Fruit fly (Drosophila melanogaster) whole organism, embryonic: ENCODE measurements around the gene lqfR.

Experiments
- Awh ChIP-seq: fragments of 200-800 bp; sonication (Bioruptor generic); IDR thresholded peaks from 2 replicates; pipeline ENCODE4, ENCODE4 v1.3.6; 2022; ENCODE audit warnings: missing biosample characterization, missing genetic modification characterization
- B-H2 ChIP-seq: fragments of 200-800 bp; sonication (Bioruptor generic); optimal IDR thresholded peaks from 2 replicates; lab custom pipeline; 2018; ENCODE audit warnings: missing biosample characterization, mild to moderate bottlenecking, missing genetic modification characterization
- CG10321 ChIP-seq: fragments of 200-800 bp; sonication (Bioruptor generic); IDR thresholded peaks from 2 replicates; pipeline ENCODE4 v1.3.6; 2022; ENCODE audit warnings: missing biosample characterization, missing genetic modification characterization
- CG14050 ChIP-seq: fragments of 200-800 bp; sonication (Bioruptor generic); IDR thresholded peaks from 3 replicates; pipeline ENCODE4 v1.3.6; 2022; ENCODE audit warnings: missing biosample characterization, missing genetic modification characterization
- CG14441 ChIP-seq: fragments of 200-800 bp; sonication (Bioruptor generic); IDR thresholded peaks from 2 replicates; pipeline ENCODE4 v1.3.6; 2022; ENCODE audit warnings: missing biosample characterization, missing genetic modification characterization
- CG15269 ChIP-seq: fragments of 200-800 bp; sonication (Bioruptor generic); optimal IDR thresholded peaks from 2 replicates; lab custom pipeline; 2018; ENCODE audit warnings: missing biosample characterization, mild to moderate bottlenecking, missing genetic modification characterization, moderate library complexity
- CG15514 ChIP-seq: fragments of 200-800 bp; sonication (Bioruptor generic); optimal IDR thresholded peaks from 3 replicates; lab custom pipeline; 2017; ENCODE audit warnings: missing biosample characterization, missing genetic modification characterization, mild to moderate bottlenecking, moderate library complexity, missing genetic modification reagents
- CG17361 ChIP-seq: fragments of 200-800 bp; sonication (Bioruptor generic); IDR thresholded peaks from 3 replicates; pipeline ENCODE4 v1.3.6; 2022; ENCODE audit warnings: missing biosample characterization, missing genetic modification characterization
- CG17385 ChIP-seq: fragments of 200-800 bp; sonication (Bioruptor generic); optimal IDR thresholded peaks from 3 replicates; lab custom pipeline; 2018; ENCODE audit warnings: missing biosample characterization, mild to moderate bottlenecking, missing genetic modification characterization
- CG17612 ChIP-seq: fragments of 200-800 bp; sonication (Bioruptor generic); IDR thresholded peaks from 2 replicates; pipeline ENCODE4 v1.3.6; 2022; ENCODE audit warnings: missing biosample characterization, missing genetic modification characterization
- CG17802 ChIP-seq: fragments of 200-800 bp; sonication (Bioruptor generic); optimal IDR thresholded peaks from 2 replicates; lab custom pipeline; 2018; ENCODE audit warnings: missing biosample characterization, mild to moderate bottlenecking, missing genetic modification characterization, moderate library complexity
- CG17829 ChIP-seq: fragments of 200-800 bp; optimal IDR thresholded peaks from 2 replicates; lab custom pipeline; 2019; ENCODE audit warnings: missing biosample characterization, mild to moderate bottlenecking, missing genetic modification characterization, moderate library complexity
- CG1792 ChIP-seq: fragments of 200-800 bp; sonication (Bioruptor generic); optimal IDR thresholded peaks from 2 replicates; lab custom pipeline; 2016; ENCODE audit warnings: missing biosample characterization, missing genetic modification characterization
- CG18476 ChIP-seq: fragments of 200-800 bp; sonication (Bioruptor generic); optimal IDR thresholded peaks from 2 replicates; lab custom pipeline; 2016; ENCODE audit warnings: missing biosample characterization, mild to moderate bottlenecking, missing genetic modification characterization
- CG30020 ChIP-seq: fragments of 200-800 bp; optimal IDR thresholded peaks from 2 replicates; lab custom pipeline; 2019; ENCODE audit warnings: missing biosample characterization, mild to moderate bottlenecking, missing genetic modification characterization, moderate library complexity
- CG31388 ChIP-seq: fragments of 200-800 bp; sonication (Bioruptor generic); optimal IDR thresholded peaks from 2 replicates; lab custom pipeline; 2016; ENCODE audit warnings: missing biosample characterization, missing genetic modification characterization
- CG3281 ChIP-seq: fragments of 200-800 bp; sonication (Bioruptor generic); optimal IDR thresholded peaks from 3 replicates; lab custom pipeline; 2017; ENCODE audit warnings: missing biosample characterization, mild to moderate bottlenecking, missing genetic modification characterization
- CG4328 ChIP-seq: fragments of 200-800 bp; sonication (Bioruptor generic); optimal IDR thresholded peaks from 3 replicates; lab custom pipeline; 2017; ENCODE audit warnings: missing biosample characterization, missing genetic modification reagents, missing genetic modification characterization
- CG6683 ChIP-seq: fragments of 200-800 bp; sonication (Bioruptor generic); optimal IDR thresholded peaks from 2 replicates; lab custom pipeline; 2017; ENCODE audit warnings: missing biosample characterization, mild to moderate bottlenecking, missing genetic modification characterization, missing genetic modification reagents
- CG7745 ChIP-seq: fragments of 200-800 bp; sonication (Bioruptor generic); optimal IDR thresholded peaks from 2 replicates; lab custom pipeline; 2018; ENCODE audit warnings: missing biosample characterization, mild to moderate bottlenecking, missing genetic modification characterization, moderate library complexity
- CG9609 ChIP-seq: fragments of 200-800 bp; sonication (Bioruptor generic); optimal IDR thresholded peaks from 3 replicates; lab custom pipeline; 2016; ENCODE audit warnings: missing biosample characterization, missing genetic modification characterization
- CTCF ChIP-seq: fragments of 200-800 bp; sonication (Bioruptor generic); optimal IDR thresholded peaks from 2 replicates; lab custom pipeline; 2017; ENCODE audit warnings: missing biosample characterization, mild to moderate bottlenecking, missing genetic modification characterization, moderate library complexity
- Camta ChIP-seq: fragments of 200-800 bp; sonication (Bioruptor generic); optimal IDR thresholded peaks from 2 replicates; lab custom pipeline; 2016; ENCODE audit warnings: missing biosample characterization, missing genetic modification characterization
- Dfd ChIP-seq, 2 experiments: fragments of >200 bp; optimal IDR thresholded peaks; 2 replicates each; lab custom pipeline; 2017; ENCODE audit warnings: missing biosample characterization in 2 of 2, missing genetic modification characterization in 2 of 2
- E2f2 ChIP-seq: fragments of 200-800 bp; sonication (Bioruptor generic); IDR thresholded peaks from 2 replicates; pipeline ENCODE4 v1.3.6; 2022; ENCODE audit warnings: missing biosample characterization, missing genetic modification characterization
- H2.0 ChIP-seq: fragments of 200-800 bp; sonication (Bioruptor generic); IDR thresholded peaks from 2 replicates; pipeline ENCODE4 v1.3.6; 2022; ENCODE audit warnings: missing biosample characterization, missing genetic modification characterization
- Hmx ChIP-seq: fragments of 200-800 bp; sonication (Bioruptor generic); optimal IDR thresholded peaks from 2 replicates; lab custom pipeline; 2016; ENCODE audit warnings: missing biosample characterization, missing genetic modification characterization
- MBD-R2 ChIP-seq: fragments of 200-800 bp; sonication (Bioruptor generic); IDR thresholded peaks from 2 replicates; pipeline ENCODE4 v1.3.6; 2022; ENCODE audit warnings: missing biosample characterization, missing genetic modification characterization
- NFAT ChIP-seq: fragments of 200-800 bp; sonication (Bioruptor generic); IDR thresholded peaks from 2 replicates; pipeline ENCODE4 v1.3.6; 2022; ENCODE audit warnings: missing biosample characterization, missing genetic modification characterization
- Tbp ChIP-seq: fragments of >200 bp; optimal IDR thresholded peaks from 2 replicates; lab custom pipeline; 2018; ENCODE audit warnings: missing biosample characterization, missing genetic modification characterization
- ab ChIP-seq: fragments of 200-800 bp; sonication (Bioruptor generic); optimal IDR thresholded peaks from 2 replicates; lab custom pipeline; 2016; ENCODE audit warnings: missing biosample characterization, missing genetic modification characterization
- da ChIP-seq: fragments of 200-800 bp; sonication (Bioruptor generic); optimal IDR thresholded peaks from 2 replicates; lab custom pipeline; 2016; ENCODE audit warnings: missing biosample characterization, missing genetic modification characterization
- dimm ChIP-seq: fragments of 200-800 bp; sonication (Bioruptor generic); IDR thresholded peaks from 2 replicates; pipeline ENCODE4 v1.3.6; 2022; ENCODE audit warnings: missing biosample characterization, missing genetic modification characterization
- disco-r ChIP-seq: fragments of 200-800 bp; sonication (Bioruptor generic); optimal IDR thresholded peaks from 2 replicates; lab custom pipeline; 2016; ENCODE audit warnings: missing biosample characterization, missing genetic modification characterization
- dmrt99B ChIP-seq: fragments of 200-800 bp; sonication (Bioruptor generic); optimal IDR thresholded peaks from 2 replicates; lab custom pipeline; 2018; ENCODE audit warnings: missing biosample characterization, mild to moderate bottlenecking, missing genetic modification characterization, moderate library complexity
- eve ChIP-seq, 2 experiments: fragments of >200 bp; optimal IDR thresholded peaks; 2 replicates each; lab custom pipeline; 2017; ENCODE audit warnings: missing biosample characterization in 2 of 2, missing genetic modification characterization in 2 of 2
- fd102C ChIP-seq: fragments of 200-800 bp; sonication (Bioruptor generic); optimal IDR thresholded peaks from 2 replicates; lab custom pipeline; 2018; ENCODE audit warnings: missing biosample characterization, mild to moderate bottlenecking, missing genetic modification characterization, moderate library complexity
- gcm ChIP-seq: fragments of 200-800 bp; sonication (Bioruptor generic); optimal IDR thresholded peaks from 2 replicates; lab custom pipeline; 2019; ENCODE audit warnings: missing biosample characterization, mild to moderate bottlenecking, missing genetic modification characterization, moderate library complexity
- ken ChIP-seq: fragments of 200-800 bp; sonication (Bioruptor generic); IDR thresholded peaks from 3 replicates; pipeline ENCODE4 v1.3.6; 2022; ENCODE audit warnings: missing biosample characterization, missing genetic modification characterization
- knrl ChIP-seq: fragments of 200-800 bp; sonication (Bioruptor generic); IDR thresholded peaks from 3 replicates; pipeline ENCODE4 v1.3.6; 2022; ENCODE audit warnings: missing biosample characterization, missing genetic modification characterization; ENCODE audit not compliant: partially characterized antibody
- lola ChIP-seq, 3 experiments: fragments of >200 bp in 2 of 3; fragments of 200-800 bp in 1 of 3; sonication (Bioruptor generic) in 1 of 3; optimal IDR thresholded peaks; 2 replicates each; lab custom pipeline; 2017 to 2019; ENCODE audit warnings: missing biosample characterization in 3 of 3, missing genetic modification characterization in 3 of 3, mild to moderate bottlenecking in 1 of 3, moderate library complexity in 1 of 3
- lov ChIP-seq, 2 experiments: fragments of 200-800 bp in 1 of 2; fragments of >200 bp in 1 of 2; sonication (Bioruptor generic) in 1 of 2; IDR thresholded peaks in 1 of 2; optimal IDR thresholded peaks in 1 of 2; 2 replicates in 1 of 2; 3 replicates in 1 of 2; pipeline versions ENCODE4 v1.3.6 to Lab custom; 2017 to 2022; ENCODE audit warnings: missing biosample characterization in 1 of 2, missing genetic modification characterization in 1 of 2
- salm ChIP-seq: fragments of 200-800 bp; sonication (Bioruptor generic); optimal IDR thresholded peaks from 2 replicates; lab custom pipeline; 2018; ENCODE audit warnings: missing biosample characterization, mild to moderate bottlenecking, missing genetic modification characterization
- sc ChIP-seq, 3 experiments: fragments of >200 bp in 2 of 3; fragments of 200-800 bp in 1 of 3; sonication (Bioruptor generic) in 1 of 3; optimal IDR thresholded peaks; 2 replicates in 2 of 3; 3 replicates in 1 of 3; lab custom pipeline; 2017; ENCODE audit warnings: mild to moderate bottlenecking in 1 of 3, missing biosample characterization in 1 of 3, missing genetic modification characterization in 1 of 3, missing genetic modification reagents in 1 of 3
- sens-2 ChIP-seq: fragments of 200-800 bp; sonication (Bioruptor generic); IDR thresholded peaks from 2 replicates; pipeline ENCODE4 v1.3.6; 2022; ENCODE audit warnings: missing biosample characterization, missing genetic modification characterization
- sim ChIP-seq: fragments of 200-800 bp; sonication (Bioruptor generic); IDR thresholded peaks from 2 replicates; pipeline ENCODE4 v1.3.6; 2022; ENCODE audit warnings: missing biosample characterization, missing genetic modification characterization
- sisA ChIP-seq: fragments of 200-800 bp; sonication (Bioruptor generic); IDR thresholded peaks from 2 replicates; pipeline ENCODE4 v1.3.6; 2022; ENCODE audit warnings: missing biosample characterization, missing genetic modification characterization
- unc-4 ChIP-seq: fragments of 200-800 bp; sonication (Bioruptor generic); IDR thresholded peaks from 2 replicates; pipeline ENCODE4 v1.3.6; 2022; ENCODE audit warnings: missing biosample characterization, missing genetic modification characterization; ENCODE audit not compliant: partially characterized antibody
- wdn ChIP-seq: fragments of 200-800 bp; sonication (Bioruptor generic); IDR thresholded peaks from 2 replicates; pipeline ENCODE4 v1.3.6; 2022; ENCODE audit warnings: missing biosample characterization, missing genetic modification characterization
- wek ChIP-seq: fragments of 200-800 bp; sonication (Bioruptor generic); optimal IDR thresholded peaks from 3 replicates; lab custom pipeline; 2018; ENCODE audit warnings: missing biosample characterization, mild to moderate bottlenecking, missing genetic modification characterization, moderate library complexity

The lqfR gene

DNA sequence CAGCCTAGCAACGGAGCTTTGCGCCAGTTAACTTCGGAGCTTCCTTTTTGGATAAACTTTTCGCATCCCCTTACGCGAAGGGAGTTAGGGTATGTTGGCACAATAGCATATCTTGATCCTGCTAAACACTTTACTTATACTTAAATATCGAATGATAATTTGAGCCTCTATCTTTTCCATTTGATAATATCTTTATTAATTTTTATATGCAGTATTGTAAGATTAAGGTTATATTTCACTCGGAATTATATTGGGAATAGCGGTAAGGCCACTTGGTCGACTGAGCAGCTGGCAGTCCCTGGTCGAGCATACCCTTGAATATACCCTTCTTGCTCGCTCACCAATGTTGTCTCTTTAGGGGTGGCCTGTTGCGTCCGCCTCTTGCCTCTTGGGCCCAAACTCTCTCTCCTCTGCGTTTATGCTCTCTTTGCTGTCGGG is 42.3 kb upstream of the lqfR start (continued):
- TF ChIP-seq CG17385, result peak; percentile 58
- no peak for TF ChIP-seq eve (GFP tag; optimal IDR thresholded peaks at IDR 0.05; lab: Kevin White, UChicago)
- no peak for TF ChIP-seq salm (tag; lab: Kevin White, UChicago)
- no peak for TF ChIP-seq CG17802 (tag; lab: Kevin White, UChicago)
- no peak for TF ChIP-seq sim (GFP tag; lab: Robert Waterston, UW)
- TF ChIP-seq gcm (GFP tag; lab: Kevin White, UChicago), result no peak
- TF ChIP-seq CG9609 (GFP tag; lab: Kevin White, UChicago), result no peak
- peak; percentile 38; the same call in 1 of the 2 replicates for TF ChIP-seq MBD-R2 (GFP tag; lab: Robert Waterston, UW)
- peak; percentile 66 for TF ChIP-seq CG15269
- TF ChIP-seq da (GFP tag; lab: Kevin White, UChicago), result no peak
- no peak for TF ChIP-seq Dfd (GFP tag; optimal IDR thresholded peaks at IDR 0.05; lab: Kevin White, UChicago)
- TF ChIP-seq dmrt99B (tag; lab: Kevin White, UChicago), result peak; percentile 82
- TF ChIP-seq dimm, result peak; percentile 29; the same call in 1 of the 2 replicates
- TF ChIP-seq CG3281 (GFP tag; lab: Kevin White, UChicago), result peak; percentile 69
- TF ChIP-seq H2.0 (GFP tag; lab: Robert Waterston, UW), result peak; percentile 83
- peak; percentile 48 for TF ChIP-seq CG15514
- TF ChIP-seq disco-r, result no peak
- TF ChIP-seq CG31388 (GFP tag; lab: Kevin White, UChicago), result no peak
- TF ChIP-seq lov (optimal IDR thresholded peaks at IDR 0.05; lab: Kevin White, UChicago), result no peak
- no peak for TF ChIP-seq lov (GFP tag; IDR thresholded peaks at IDR 0.05; lab: Robert Waterston, UW)
- peak; percentile 39 for TF ChIP-seq Hmx (GFP tag; lab: Kevin White, UChicago)
- peak; percentile 61 for TF ChIP-seq CG17361
- no peak for TF ChIP-seq CG17829 (tag; lab: Kevin White, UChicago)
- peak; percentile 71 for TF ChIP-seq sisA
- TF ChIP-seq NFAT (GFP tag; lab: Robert Waterston, UW), result peak; percentile 65; the same call in 1 of the 2 replicates
- TF ChIP-seq sens-2, result peak; percentile 42; the same call in 1 of the 2 replicates
- TF ChIP-seq CG18476 (GFP tag; lab: Kevin White, UChicago), result peak; percentile 26
- no peak for TF ChIP-seq CTCF (GFP tag; lab: Kevin White, UChicago)
- TF ChIP-seq CG4328 (GFP tag; lab: Kevin White, UChicago), result peak; percentile 46
- TF ChIP-seq B-H2 (GFP tag; lab: Kevin White, UChicago), result peak; percentile 36
- no peak for TF ChIP-seq knrl (GFP tag; lab: Robert Waterston, UW)
- TF ChIP-seq E2f2 (GFP tag; lab: Robert Waterston, UW), result peak; percentile 54
- TF ChIP-seq CG30020 (tag; lab: Kevin White, UChicago), result peak; percentile 6
- TF ChIP-seq Camta (GFP tag; lab: Kevin White, UChicago), result peak; percentile 61
- no peak for TF ChIP-seq CG1792
- peak; percentile 78 for TF ChIP-seq CG14441 (GFP tag; lab: Robert Waterston, UW)
- peak; percentile 78 for TF ChIP-seq CG14050 (GFP tag; lab: Robert Waterston, UW)
- no peak for TF ChIP-seq ab
- TF ChIP-seq wek (GFP tag; lab: Kevin White, UChicago), result no peak
- TF ChIP-seq Tbp (GFP tag; lab: Kevin White, UChicago), result no peak
- TF ChIP-seq CG7745 (tag; lab: Kevin White, UChicago), result no peak
- peak; percentile 39 for TF ChIP-seq CG6683 (GFP tag; lab: Kevin White, UChicago)
- peak; percentile 29; the same call in 1 of the 2 replicates for TF ChIP-seq CG17612 (GFP tag; lab: Robert Waterston, UW)
- TF ChIP-seq ken, result peak; percentile 76
- TF ChIP-seq CG10321 (GFP tag; lab: Robert Waterston, UW), result peak; percentile 7; the same call in 1 of the 2 replicates
- no peak for TF ChIP-seq fd102C
- TF ChIP-seq lola (GFP tag; optimal IDR thresholded peaks at IDR 0.05; lab: Kevin White, UChicago), result peak in 1 of 3 experiments; percentile 23
- no peak for TF ChIP-seq sc (optimal IDR thresholded peaks at IDR 0.05; lab: Kevin White, UChicago)
- peak; percentile 17 for TF ChIP-seq sc (GFP tag; optimal IDR thresholded peaks at IDR 0.05; lab: Kevin White, UChicago)
- peak; percentile 72 for TF ChIP-seq wdn (GFP tag; lab: Robert Waterston, UW)
- TF ChIP-seq unc-4 (GFP tag; lab: Robert Waterston, UW), result no peak
- peak; percentile 56; the same call in 1 of the 2 replicates for TF ChIP-seq Awh (GFP tag; lab: Robert Waterston, UW)
